Fruit fly (Drosophila melanogaster) whole organism, adult: ENCODE results near the gene Kap-alpha3.

Experiments used
- CG12768 ChIP-seq: fragments of 200-800 bp; sonication (Bioruptor generic); optimal IDR thresholded peaks from 2 replicates; lab custom pipeline; 2017; ENCODE audit warnings: missing biosample characterization, missing genetic modification characterization, mild to moderate bottlenecking, moderate library complexity, missing genetic modification reagents
- CG14711 ChIP-seq: fragments of 200-800 bp; sonication (Bioruptor generic); optimal IDR thresholded peaks from 2 replicates; lab custom pipeline; 2018; ENCODE audit warnings: missing biosample characterization, mild to moderate bottlenecking, missing genetic modification characterization, moderate library complexity
- CG33017 ChIP-seq: fragments of 200-800 bp; sonication (Bioruptor generic); optimal IDR thresholded peaks from 2 replicates; lab custom pipeline; 2018; ENCODE audit warnings: missing biosample characterization, mild to moderate bottlenecking, missing genetic modification characterization, moderate library complexity
- kay ChIP-seq: fragments of 200-800 bp; sonication (Bioruptor generic); peaks from one replicate; lab custom pipeline; 2016; ENCODE audit warnings: missing biosample characterization, missing genetic modification characterization, borderline replicate concordance
- pad ChIP-seq: fragments of 200-800 bp; sonication (Bioruptor generic); optimal IDR thresholded peaks from 3 replicates; lab custom pipeline; 2017; ENCODE audit warnings: missing biosample characterization, missing genetic modification characterization, mild to moderate bottlenecking, moderate library complexity, missing genetic modification reagents

- TF ChIP-seq CG14711 (tag; lab: Kevin White, UChicago), result peak; percentile 65
- no peak for TF ChIP-seq kay (GFP tag; lab: Kevin White, UChicago)
- peak; percentile 61 for TF ChIP-seq pad (GFP tag; lab: Kevin White, UChicago)
- TF ChIP-seq CG33017 (tag; lab: Kevin White, UChicago), result peak; percentile 41
- TF ChIP-seq CG12768 (GFP tag; lab: Kevin White, UChicago), result peak; percentile 55
These were observed 13.5 kb upstream of the Kap-alpha3 start, which contains the start of the genes bocks and CG8312 for dm6 chr3R:9590952-9591532.
